Worm (Caenorhabditis elegans): ENCODE results near the gene F15D4.2.

The F15D4.2 gene

DNA sequence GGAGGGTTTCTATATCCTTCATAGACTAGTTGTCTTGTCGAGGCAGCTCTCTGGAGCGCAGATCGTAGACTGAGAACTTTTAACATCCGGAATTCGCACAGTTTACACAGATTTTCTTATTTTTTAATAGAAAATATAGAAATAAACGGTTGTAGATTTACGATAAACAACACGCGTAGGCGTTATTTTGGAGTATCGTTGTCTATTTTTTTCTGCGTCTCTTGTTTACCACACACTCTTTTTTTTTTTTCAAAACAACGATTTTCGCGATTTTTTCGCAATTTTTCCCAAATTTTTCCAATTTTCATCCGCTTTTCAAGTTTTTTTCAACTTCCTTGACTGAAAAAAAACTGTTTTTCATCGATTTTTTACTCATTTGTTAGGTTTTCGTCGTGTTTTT lies 28.7 kb upstream of the F15D4.2 start, which contains the start of gene mecr-1:
Gene mecr-1 (minus strand): TSS at position 127 of the 400 bp plus-strand sequence.
- no peak for TF ChIP-seq hmbx-1 (tag; optimal IDR thresholded peaks at IDR 0.05)
- no peak for TF ChIP-seq ama-1 (optimal IDR thresholded peaks at IDR 0.05)
- no peak for TF ChIP-seq ceh-13 (GFP tag; optimal IDR thresholded peaks at IDR 0.05)
- no peak for TF ChIP-seq flt-1 (GFP tag; IDR thresholded peaks at IDR 0.05)
- TF ChIP-seq tra-4 (tag; optimal IDR thresholded peaks at IDR 0.05): no peak
- TF ChIP-seq B0310.2 (tag; optimal IDR thresholded peaks at IDR 0.05): no peak
- TF ChIP-seq ceh-36 (tag; optimal IDR thresholded peaks at IDR 0.05): no peak
- no peak for TF ChIP-seq tbx-11 (GFP tag; IDR thresholded peaks at IDR 0.05)
- no peak for TF ChIP-seq sea-1 (GFP tag; conservative IDR thresholded peaks at IDR 0.05)
- TF ChIP-seq hmg-4 (GFP tag; optimal IDR thresholded peaks at IDR 0.05): no peak
- no peak for TF ChIP-seq aly-1 (tag; optimal IDR thresholded peaks at IDR 0.05)

DNA sequence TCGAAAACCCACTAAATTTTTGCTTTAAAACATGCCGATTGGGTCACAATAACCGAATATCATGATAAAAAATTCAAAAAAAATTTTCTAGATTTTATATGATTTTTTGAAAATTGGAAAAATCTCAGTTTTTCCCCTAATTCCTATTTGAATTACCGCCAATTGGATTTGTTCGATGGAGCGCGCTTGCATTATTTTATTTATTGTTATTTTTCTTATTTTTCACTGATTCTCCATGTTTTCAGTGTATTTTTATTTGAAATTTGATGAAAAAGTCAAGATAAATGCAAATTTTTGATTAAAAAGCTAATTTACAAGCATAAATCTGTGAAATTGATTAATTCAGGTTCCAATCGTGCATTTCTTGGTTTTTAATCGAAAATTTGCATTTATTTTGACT lies 27.8 kb upstream of the F15D4.2 start:
- TF ChIP-seq pes-1 (GFP tag; IDR thresholded peaks at IDR 0.05): no peak
- TF ChIP-seq ceh-13 (GFP tag; optimal IDR thresholded peaks at IDR 0.05): no peak
- TF ChIP-seq F13C5.2 (tag; optimal IDR thresholded peaks at IDR 0.05): no peak
- no peak for TF ChIP-seq hmbx-1 (tag; optimal IDR thresholded peaks at IDR 0.05)
- TF ChIP-seq flt-1 (GFP tag; IDR thresholded peaks at IDR 0.05): no peak
- TF ChIP-seq tra-4 (tag; optimal IDR thresholded peaks at IDR 0.05): no peak
- no peak for TF ChIP-seq ama-1 (optimal IDR thresholded peaks at IDR 0.05)
- no peak for TF ChIP-seq hmg-4 (GFP tag; optimal IDR thresholded peaks at IDR 0.05)
- no peak for TF ChIP-seq hnd-1 (tag; optimal IDR thresholded peaks at IDR 0.05)
- no peak for TF ChIP-seq tbx-11 (GFP tag; IDR thresholded peaks at IDR 0.05)
- no peak for TF ChIP-seq ceh-36 (tag; optimal IDR thresholded peaks at IDR 0.05)
- no peak for TF ChIP-seq sea-1 (GFP tag; conservative IDR thresholded peaks at IDR 0.05)
- TF ChIP-seq B0310.2 (tag; optimal IDR thresholded peaks at IDR 0.05): no peak
- TF ChIP-seq scrt-1 (GFP tag; IDR thresholded peaks at IDR 0.05): no peak
- TF ChIP-seq tbx-37 (GFP tag; conservative IDR thresholded peaks at IDR 0.05): no peak
- TF ChIP-seq ets-7 (tag; optimal IDR thresholded peaks at IDR 0.05): no peak
- no peak for TF ChIP-seq aly-1 (tag; optimal IDR thresholded peaks at IDR 0.05)

DNA sequence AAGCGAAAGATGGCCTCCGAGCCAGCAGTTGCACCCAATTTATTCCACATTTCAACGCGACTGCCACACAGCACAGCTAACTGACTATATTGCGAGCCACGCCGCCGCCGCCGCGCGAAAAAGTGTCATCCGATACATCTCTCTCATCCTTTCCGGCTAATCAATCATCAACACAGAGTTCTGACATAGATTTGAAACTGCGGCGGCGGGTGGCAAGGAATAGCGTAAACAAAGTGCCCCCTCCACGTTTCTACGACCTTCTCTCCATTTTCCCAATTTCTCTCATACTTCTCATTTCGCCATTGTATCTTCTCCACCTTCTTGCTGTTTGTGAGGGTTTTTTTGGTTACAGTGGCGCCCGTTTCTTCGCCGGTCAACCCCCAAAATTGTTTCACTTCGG lies 26.5 kb upstream of the F15D4.2 start:
- TF ChIP-seq hnd-1 (tag; optimal IDR thresholded peaks at IDR 0.05): no peak
- no peak for TF ChIP-seq tra-4 (tag; optimal IDR thresholded peaks at IDR 0.05)
- TF ChIP-seq tbx-37 (GFP tag; conservative IDR thresholded peaks at IDR 0.05): no peak
- no peak for TF ChIP-seq F13C5.2 (tag; optimal IDR thresholded peaks at IDR 0.05)
- TF ChIP-seq hmbx-1 (tag; optimal IDR thresholded peaks at IDR 0.05): no peak

DNA sequence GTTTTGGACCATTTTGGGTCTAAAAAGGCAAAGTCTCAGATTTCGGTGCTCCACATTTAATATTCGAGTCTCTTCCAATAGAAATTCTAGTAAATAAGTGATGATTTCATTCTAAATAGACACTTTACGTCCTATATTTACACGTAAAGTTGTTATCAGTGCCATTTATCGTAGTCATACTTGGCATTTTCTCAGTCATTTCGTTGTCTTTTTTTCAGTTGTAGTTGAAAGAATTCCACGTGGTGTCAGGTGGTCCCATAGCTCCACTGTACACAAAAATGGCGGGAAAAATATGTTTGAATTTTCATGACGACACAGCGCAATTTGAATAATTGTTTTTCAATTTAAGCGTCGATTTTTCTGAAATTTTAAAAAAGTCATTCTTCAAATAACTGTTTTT lies 25.5 kb upstream of the F15D4.2 start:
- TF ChIP-seq hmbx-1 (tag; optimal IDR thresholded peaks at IDR 0.05): no peak
- TF ChIP-seq B0310.2 (tag; optimal IDR thresholded peaks at IDR 0.05): no peak
- TF ChIP-seq ets-7 (tag; optimal IDR thresholded peaks at IDR 0.05): no peak
- no peak for TF ChIP-seq aly-1 (tag; optimal IDR thresholded peaks at IDR 0.05)
- TF ChIP-seq scrt-1 (GFP tag; IDR thresholded peaks at IDR 0.05): no peak
- no peak for TF ChIP-seq hmg-4 (GFP tag; optimal IDR thresholded peaks at IDR 0.05)
- no peak for TF ChIP-seq F13C5.2 (tag; optimal IDR thresholded peaks at IDR 0.05)
- no peak for TF ChIP-seq tra-4 (tag; optimal IDR thresholded peaks at IDR 0.05)
- TF ChIP-seq tbx-11 (GFP tag; IDR thresholded peaks at IDR 0.05): no peak
- TF ChIP-seq flt-1 (GFP tag; IDR thresholded peaks at IDR 0.05): no peak
- no peak for TF ChIP-seq ceh-13 (GFP tag; optimal IDR thresholded peaks at IDR 0.05)
- no peak for TF ChIP-seq hnd-1 (tag; optimal IDR thresholded peaks at IDR 0.05)
- no peak for TF ChIP-seq ama-1 (optimal IDR thresholded peaks at IDR 0.05)
- TF ChIP-seq pes-1 (GFP tag; IDR thresholded peaks at IDR 0.05): no peak
- TF ChIP-seq tbx-37 (GFP tag; conservative IDR thresholded peaks at IDR 0.05): no peak

DNA sequence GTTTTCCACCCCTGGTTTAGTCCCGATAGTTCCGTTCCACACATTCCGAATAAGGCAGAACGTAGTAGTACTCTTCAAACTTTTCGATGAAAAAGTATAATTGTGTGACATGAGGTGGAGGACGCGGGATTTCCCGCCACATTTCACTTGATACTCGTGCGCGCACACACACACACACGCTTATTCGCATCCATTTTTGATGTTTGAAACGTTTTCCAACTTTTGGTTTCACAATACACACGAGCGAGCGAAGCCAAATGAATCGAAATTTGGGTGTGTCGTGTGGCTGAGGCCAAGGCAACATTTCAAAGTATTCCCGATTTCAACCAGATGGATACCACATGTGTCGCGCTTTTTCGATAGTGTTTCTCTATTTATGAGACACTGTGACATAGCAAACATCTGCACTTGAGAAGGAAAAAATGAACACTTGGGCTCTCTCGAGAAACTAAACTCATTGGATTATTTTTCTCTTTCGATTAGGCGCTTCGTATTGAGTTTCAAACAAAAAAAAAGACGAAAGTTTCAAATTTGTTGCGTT lies 22.3 kb upstream of the F15D4.2 start:
- TF ChIP-seq sea-1 (GFP tag; conservative IDR thresholded peaks at IDR 0.05) (no peak), flt-1 (GFP tag; IDR thresholded peaks at IDR 0.05) (no peak), hmg-4 (GFP tag; optimal IDR thresholded peaks at IDR 0.05) (no peak), B0310.2 (tag; optimal IDR thresholded peaks at IDR 0.05) (no peak), aly-1 (tag; optimal IDR thresholded peaks at IDR 0.05) (no peak), F13C5.2 (tag; optimal IDR thresholded peaks at IDR 0.05) (no peak), scrt-1 (GFP tag; IDR thresholded peaks at IDR 0.05) (no peak), hnd-1 (tag; optimal IDR thresholded peaks at IDR 0.05) (no peak), ama-1 (optimal IDR thresholded peaks at IDR 0.05) (no peak), tbx-11 (GFP tag; IDR thresholded peaks at IDR 0.05) (no peak), ceh-36 (tag; optimal IDR thresholded peaks at IDR 0.05) (no peak)

DNA sequence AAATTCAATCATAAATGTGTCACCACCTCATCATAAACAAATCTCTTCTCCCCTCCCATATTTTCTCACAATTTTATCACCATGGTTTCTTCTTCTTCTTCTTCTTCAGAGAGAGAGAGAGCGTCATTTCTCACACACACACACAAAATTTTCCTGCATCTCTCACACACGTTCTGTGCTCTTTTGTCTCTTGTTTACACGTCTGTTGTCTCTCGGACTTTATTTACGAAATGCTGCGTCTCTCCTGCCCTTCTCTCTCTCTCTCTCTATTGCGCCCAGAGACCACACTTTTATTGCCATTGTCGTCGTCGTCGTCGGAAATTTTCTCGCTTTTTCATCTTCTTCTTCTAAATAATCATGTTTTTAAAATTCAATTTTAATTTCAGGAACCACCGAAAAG lies 20.7 kb upstream of the F15D4.2 start, which contains the start of gene lec-1:
Gene lec-1 (plus strand): TSS at position 387 of the 400 bp plus-strand sequence.
- TF ChIP-seq B0310.2 (tag; optimal IDR thresholded peaks at IDR 0.05): no peak
- no peak for TF ChIP-seq flt-1 (GFP tag; IDR thresholded peaks at IDR 0.05)
- TF ChIP-seq ets-7 (tag; optimal IDR thresholded peaks at IDR 0.05): no peak
- no peak for TF ChIP-seq aly-1 (tag; optimal IDR thresholded peaks at IDR 0.05)
- no peak for TF ChIP-seq tra-4 (tag; optimal IDR thresholded peaks at IDR 0.05)
- no peak for TF ChIP-seq F13C5.2 (tag; optimal IDR thresholded peaks at IDR 0.05)
- TF ChIP-seq hnd-1 (tag; optimal IDR thresholded peaks at IDR 0.05): no peak

DNA sequence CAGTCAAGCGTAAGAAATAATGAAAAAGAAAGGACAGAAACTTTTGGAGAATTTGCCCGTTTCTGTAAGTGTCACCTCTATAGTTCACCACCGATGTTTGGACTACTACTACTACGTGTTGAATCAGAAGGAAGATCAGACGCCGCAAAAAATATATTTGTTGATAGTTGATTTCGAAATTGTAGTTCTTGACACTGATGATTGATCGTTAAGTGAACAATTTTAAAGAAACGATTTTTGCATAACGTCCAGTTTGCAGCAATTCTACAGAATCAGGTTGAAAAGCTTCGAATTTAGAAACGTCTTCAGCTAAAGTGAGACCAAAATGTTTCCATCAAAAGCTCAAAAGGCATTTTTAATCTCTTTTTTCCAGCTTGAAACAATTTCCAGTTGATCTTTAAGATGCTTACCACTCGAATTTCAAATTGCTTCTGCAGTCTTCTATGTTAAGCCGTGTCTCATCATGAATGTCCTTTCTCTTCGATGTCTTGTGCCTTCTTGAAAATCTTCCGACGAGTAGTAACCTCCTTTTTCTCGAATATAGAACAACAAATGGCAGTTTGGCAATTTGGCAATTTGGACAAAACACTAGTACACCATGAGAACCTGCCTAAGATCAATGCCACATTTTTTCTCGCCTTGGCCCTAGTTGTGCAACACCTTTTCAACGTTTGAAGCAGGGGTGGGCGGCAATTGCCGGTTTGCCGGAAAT lies 20.0 kb upstream of the F15D4.2 start:
- TF ChIP-seq sea-1 (GFP tag; conservative IDR thresholded peaks at IDR 0.05): no peak
- no peak for TF ChIP-seq tbx-11 (GFP tag; IDR thresholded peaks at IDR 0.05)
- TF ChIP-seq hnd-1 (tag; optimal IDR thresholded peaks at IDR 0.05): no peak
- no peak for TF ChIP-seq flt-1 (GFP tag; IDR thresholded peaks at IDR 0.05)
- no peak for TF ChIP-seq B0310.2 (tag; optimal IDR thresholded peaks at IDR 0.05)
- TF ChIP-seq hmg-4 (GFP tag; optimal IDR thresholded peaks at IDR 0.05): no peak
- TF ChIP-seq ama-1 (optimal IDR thresholded peaks at IDR 0.05): no peak
- no peak for TF ChIP-seq tra-4 (tag; optimal IDR thresholded peaks at IDR 0.05)
- no peak for TF ChIP-seq ceh-13 (GFP tag; optimal IDR thresholded peaks at IDR 0.05)
- no peak for TF ChIP-seq pes-1 (GFP tag; IDR thresholded peaks at IDR 0.05)
- TF ChIP-seq tbx-37 (GFP tag; conservative IDR thresholded peaks at IDR 0.05): no peak
- no peak for TF ChIP-seq aly-1 (tag; optimal IDR thresholded peaks at IDR 0.05)
- TF ChIP-seq F13C5.2 (tag; optimal IDR thresholded peaks at IDR 0.05): no peak
- TF ChIP-seq scrt-1 (GFP tag; IDR thresholded peaks at IDR 0.05): no peak
- TF ChIP-seq ceh-36 (tag; optimal IDR thresholded peaks at IDR 0.05): no peak
- no peak for TF ChIP-seq hmbx-1 (tag; optimal IDR thresholded peaks at IDR 0.05)
- no peak for TF ChIP-seq ets-7 (tag; optimal IDR thresholded peaks at IDR 0.05)

Measured in whole organism, early embryonic.